Fruit fly (Drosophila melanogaster) whole organism, pupa: ENCODE measurements around the gene CG7924.

Experiments
- CG10348 ChIP-seq: fragments of 200-800 bp; sonication (Bioruptor generic); IDR thresholded peaks from 2 replicates; pipeline ENCODE4 v1.3.6; 2022; ENCODE audit warnings: missing biosample characterization, missing genetic modification characterization
- CG12605 ChIP-seq: fragments of 200-800 bp; sonication (Bioruptor generic); IDR thresholded peaks from 2 replicates; pipeline ENCODE4 v1.3.6; 2022; ENCODE audit warnings: missing biosample characterization, missing genetic modification characterization
- CG13204 ChIP-seq: fragments of 200-800 bp; sonication (Bioruptor generic); optimal IDR thresholded peaks from 2 replicates; lab custom pipeline; 2018; ENCODE audit warnings: missing biosample characterization, mild to moderate bottlenecking, missing genetic modification characterization, moderate library complexity
- CG15710 ChIP-seq: fragments of 200-800 bp; sonication (Bioruptor generic); optimal IDR thresholded peaks from 2 replicates; lab custom pipeline; 2018; ENCODE audit warnings: missing biosample characterization, mild to moderate bottlenecking, missing genetic modification characterization, moderate library complexity
- EcR ChIP-seq: fragments of 200-800 bp; sonication (Bioruptor generic); optimal IDR thresholded peaks from 3 replicates; lab custom pipeline; 2019; ENCODE audit warnings: missing biosample characterization, missing genetic modification characterization, mild to moderate bottlenecking, moderate library complexity, missing genetic modification reagents
- Pif1B ChIP-seq: fragments of 200-800 bp; sonication (Bioruptor generic); optimal IDR thresholded peaks from 3 replicates; lab custom pipeline; 2016; ENCODE audit warnings: missing biosample characterization, missing genetic modification characterization
- Snoo ChIP-seq: fragments of 200-800 bp; sonication (Bioruptor generic); optimal IDR thresholded peaks from 3 replicates; lab custom pipeline; 2017; ENCODE audit warnings: missing biosample characterization, mild to moderate bottlenecking, missing genetic modification characterization, inconsistent platforms

- TF ChIP-seq CG15710 (tag; lab: Kevin White, UChicago) (no peak), Snoo (tag; lab: Kevin White, UChicago) (no peak), Pif1B (GFP tag; lab: Kevin White, UChicago) (no peak), CG12605 (GFP tag; lab: Robert Waterston, UW) (no peak), EcR (GFP tag; lab: Kevin White, UChicago) (peak; percentile 52), CG10348 (GFP tag; lab: Robert Waterston, UW) (no peak), CG13204 (no peak)
Observed at dm6 chr3L:14200966-14201365, 32.3 kb upstream of the CG7924 start.
